Worm (Caenorhabditis elegans): Measurements from ENCODE around the gene nova-1.

DNA sequence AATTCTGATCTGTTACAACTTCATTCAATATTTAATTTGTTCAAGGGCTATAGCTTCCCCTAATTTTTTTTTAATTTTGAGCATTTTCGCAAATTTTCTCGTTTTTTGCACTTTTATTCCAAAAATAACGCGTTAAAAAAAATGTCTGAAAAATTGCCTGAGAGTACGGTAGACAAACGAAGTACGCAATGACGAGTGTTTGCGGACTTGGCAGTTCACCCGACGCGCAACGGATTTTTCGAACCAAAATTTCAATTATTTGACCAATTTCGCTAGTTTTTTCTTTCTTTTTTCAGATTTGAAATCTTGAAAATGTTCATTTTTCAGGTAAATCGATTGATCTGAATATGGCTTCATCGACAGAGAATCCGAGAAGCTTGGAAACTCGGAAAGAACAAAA, 45.4 kb upstream of the nova-1 start, which contains the start of gene fbxa-211:
- TF ChIP-seq ceh-83 (GFP tag; optimal IDR thresholded peaks at IDR 0.05) (no peak), snpc-4 (tag; optimal IDR thresholded peaks at IDR 0.05) (no peak), unc-62 (GFP tag; optimal IDR thresholded peaks at IDR 0.05) (no peak), elt-1 (tag; optimal IDR thresholded peaks at IDR 0.05; ENCODE audit: borderline replicate concordance, insufficient read depth) (no peak), ztf-11 (tag; optimal IDR thresholded peaks at IDR 0.05) (no peak), ceh-39 (tag; optimal IDR thresholded peaks at IDR 0.05) (no peak), nhr-76 (tag; optimal IDR thresholded peaks at IDR 0.05) (no peak), unc-39 (tag; optimal IDR thresholded peaks at IDR 0.05) (no peak), flh-1 (GFP tag; optimal IDR thresholded peaks at IDR 0.05) (no peak)

Data from whole organism, mixed stage, embryonic.